Fruit fly (Drosophila melanogaster) S2 (cell line): ENCODE data around the gene CG1113.

Experiments
- CG8478 ChIP-seq: fragments of >200 bp; optimal IDR thresholded peaks from 2 replicates; lab custom pipeline; 2018
- CTCF ChIP-seq, 2 experiments: fragments of >200 bp; optimal IDR thresholded peaks; 2 replicates each; lab custom pipeline; 2018

CG1113 gene

DNA sequence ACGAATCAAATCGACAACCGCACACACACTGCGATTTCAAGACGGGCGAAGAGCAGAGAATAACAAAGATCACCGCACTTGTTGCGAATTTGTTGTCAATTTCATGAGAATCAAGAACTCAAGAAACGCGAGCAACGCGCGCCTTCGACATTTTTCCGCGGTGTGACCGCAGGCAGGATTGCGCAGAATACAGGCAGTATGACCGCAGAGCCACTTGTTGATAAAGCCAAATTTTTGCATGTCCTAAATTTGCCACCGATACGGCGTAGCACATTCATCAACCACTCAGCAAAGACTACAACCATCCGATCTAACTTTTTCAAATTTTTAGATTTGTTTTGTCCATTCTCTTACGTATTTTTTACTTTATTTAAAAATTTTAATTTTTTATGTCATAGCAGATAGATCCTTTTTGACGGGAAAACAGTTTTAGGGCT is 35.7 kb upstream of the CG1113 start, which contains the start of gene cno:
Gene cno (minus strand): TSS at position 179 of the 437 bp plus-strand sequence.
- TF ChIP-seq CTCF (optimal IDR thresholded peaks at IDR 0.05; lab: Kevin White, UChicago) (peak; percentile 53 to 66), CG8478 (lab: Kevin White, UChicago) (no peak)

DNA sequence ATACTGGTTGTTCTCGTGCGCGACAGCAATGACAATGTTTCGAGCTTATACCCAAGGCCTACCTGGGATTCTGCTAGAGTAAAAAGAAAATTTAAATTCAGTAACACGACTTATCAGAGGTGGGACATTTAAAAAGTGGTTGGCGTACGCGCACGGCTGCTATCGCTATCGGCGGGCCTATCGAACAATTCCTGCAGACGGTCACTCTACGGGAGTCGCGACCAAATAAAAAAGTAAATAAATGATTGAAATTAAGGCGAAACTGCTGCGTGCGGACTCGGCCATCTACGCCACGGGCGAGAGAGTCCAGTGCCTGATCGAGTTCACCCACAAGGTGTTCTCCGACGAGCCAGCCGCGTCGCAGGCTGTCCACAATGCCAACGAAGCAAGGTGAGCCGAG is 33.5 kb upstream of the CG1113 start, which contains the start of the genes Prosbeta2R2 and CG1116:
Gene Prosbeta2R2 (minus strand): TSS at position 63 of the 400 bp plus-strand sequence.
Gene CG1116 (plus strand): TSS at position 192 of the 400 bp plus-strand sequence.
- TF ChIP-seq CG8478 (lab: Kevin White, UChicago) (no peak), CTCF (optimal IDR thresholded peaks at IDR 0.05; lab: Kevin White, UChicago) (no peak)

DNA sequence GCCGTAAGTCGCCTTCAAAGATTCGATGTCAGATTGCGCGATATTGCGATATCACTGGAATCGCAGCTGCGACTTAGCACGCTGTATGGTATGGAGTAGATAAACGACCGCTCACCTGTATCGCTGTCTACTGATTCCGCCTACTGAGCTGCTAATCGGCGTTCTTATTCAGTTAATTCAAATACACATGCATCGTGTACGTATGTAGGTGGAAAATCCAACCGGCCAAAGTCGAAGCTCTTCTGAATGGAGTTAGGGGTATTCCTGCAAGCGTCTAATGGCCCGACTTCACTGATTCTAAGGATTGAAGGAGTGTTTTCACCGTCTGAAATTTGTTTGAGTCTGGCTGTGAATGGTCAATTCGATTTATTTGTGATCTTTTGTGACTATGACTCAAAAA is 29.8 kb upstream of the CG1113 start, which contains the start of gene CG2604:
Gene CG2604 (minus strand): TSS at position 231 of the 400 bp plus-strand sequence.
- no peak for TF ChIP-seq CG8478 (lab: Kevin White, UChicago)
- no peak for TF ChIP-seq CTCF (optimal IDR thresholded peaks at IDR 0.05; lab: Kevin White, UChicago)

DNA sequence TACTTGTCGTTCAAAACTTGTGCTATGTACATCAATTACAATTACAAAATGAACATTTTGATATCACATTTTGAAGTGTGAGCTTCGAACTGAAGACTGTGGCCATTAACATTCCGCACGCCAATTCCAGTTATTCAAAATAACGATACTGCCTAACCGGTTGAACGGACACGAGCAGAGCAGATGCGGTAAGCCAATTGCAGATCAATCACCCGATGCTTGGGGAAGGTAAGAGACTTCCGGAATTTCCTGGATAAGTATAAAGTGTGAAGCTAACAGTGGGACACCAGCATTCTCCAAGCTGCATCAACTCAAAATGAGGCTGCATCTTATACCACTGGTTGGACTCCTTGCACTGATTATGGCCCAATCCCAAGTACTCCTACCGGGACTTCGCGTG is 29.1 kb upstream of the CG1113 start, which contains the start of gene CG14664:
Gene CG14664 (plus strand): TSS at position 301 of the 400 bp plus-strand sequence.
- TF ChIP-seq CG8478 (lab: Kevin White, UChicago), result no peak
- TF ChIP-seq CTCF (optimal IDR thresholded peaks at IDR 0.05; lab: Kevin White, UChicago), result no peak

DNA sequence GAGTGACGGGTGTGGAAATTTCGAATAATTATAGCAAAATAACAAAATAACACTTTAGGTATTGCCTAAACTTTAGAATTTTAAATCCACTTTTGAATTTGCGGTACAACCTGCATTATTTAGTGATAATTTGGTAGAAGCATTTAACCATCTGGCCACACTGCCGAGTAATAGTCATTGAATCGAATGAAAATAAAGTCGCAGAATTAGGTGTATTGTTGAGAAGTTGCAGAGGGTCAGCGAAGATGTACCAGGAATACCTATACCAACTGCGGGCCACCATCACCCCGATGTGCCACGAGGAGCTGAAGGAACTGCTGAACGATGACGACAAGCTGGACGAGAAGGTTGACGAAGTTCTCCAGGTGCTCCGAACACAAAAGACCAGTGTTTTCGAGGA is 26.9 kb upstream of the CG1113 start, which contains the start of gene Vps37B:
Gene Vps37B (plus strand): TSS at position 134 of the 400 bp plus-strand sequence.
- TF ChIP-seq CTCF (optimal IDR thresholded peaks at IDR 0.05; lab: Kevin White, UChicago) (no peak), CG8478 (lab: Kevin White, UChicago) (no peak)

DNA sequence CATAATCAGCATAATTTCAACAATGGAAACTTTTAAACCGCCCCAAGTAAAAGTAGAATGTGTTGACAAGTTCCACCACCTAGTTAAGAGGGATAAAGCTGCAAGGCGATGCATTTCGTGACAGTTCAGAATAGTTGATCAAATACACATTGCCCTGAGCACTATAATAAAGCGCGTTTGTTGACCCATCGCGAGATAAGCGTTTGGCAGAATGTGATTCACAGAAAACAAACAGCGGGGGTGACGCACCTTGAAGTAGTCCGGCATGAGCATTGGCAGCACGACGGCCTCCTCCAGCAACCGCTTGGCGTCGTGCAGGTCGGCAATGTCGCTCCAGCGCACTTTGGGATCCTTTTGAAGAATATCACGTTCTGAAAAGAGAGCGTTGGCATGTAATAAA is 23.5 kb upstream of the CG1113 start:
- TF ChIP-seq CTCF (optimal IDR thresholded peaks at IDR 0.05; lab: Kevin White, UChicago), result no peak
- no peak for TF ChIP-seq CG8478 (lab: Kevin White, UChicago)

DNA sequence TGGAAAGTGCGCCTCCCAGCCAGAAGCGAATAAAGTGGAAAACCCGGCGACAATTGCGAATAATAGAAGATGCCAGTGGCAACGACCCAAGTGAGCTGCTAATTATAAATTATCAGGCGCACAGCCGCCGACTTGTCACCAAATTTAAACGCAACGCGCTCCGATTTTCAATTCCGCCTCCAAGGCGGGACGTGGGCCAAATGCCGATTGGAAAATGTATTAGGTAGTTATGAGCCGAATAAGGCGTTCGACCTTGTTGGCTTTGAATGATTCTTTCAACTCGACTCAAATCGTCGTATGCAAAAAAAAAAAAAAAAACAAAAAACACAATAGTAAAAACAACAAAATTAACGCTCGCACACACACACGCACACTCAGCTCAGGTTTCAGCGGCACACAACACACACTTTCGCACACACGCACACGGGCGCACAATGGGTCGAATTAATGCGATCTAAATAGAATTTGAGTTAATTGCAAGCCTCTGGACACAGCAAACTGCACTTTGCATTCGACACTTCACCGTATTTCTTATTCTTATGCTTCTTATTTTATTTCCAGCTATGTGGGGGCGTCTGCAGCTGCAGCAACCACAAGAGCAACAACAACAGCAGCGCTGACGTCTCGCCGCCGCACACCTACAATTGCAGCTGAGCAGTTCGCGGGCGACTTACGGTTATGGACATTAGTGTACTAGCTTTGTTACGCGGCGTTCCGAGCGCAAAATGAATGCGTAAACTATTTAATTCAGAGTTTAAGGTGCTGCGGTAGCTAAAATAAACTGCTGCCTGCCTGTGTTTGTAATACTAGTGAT is 21.4 kb upstream of the CG1113 start:
- no peak for TF ChIP-seq CTCF (optimal IDR thresholded peaks at IDR 0.05; lab: Kevin White, UChicago)

DNA sequence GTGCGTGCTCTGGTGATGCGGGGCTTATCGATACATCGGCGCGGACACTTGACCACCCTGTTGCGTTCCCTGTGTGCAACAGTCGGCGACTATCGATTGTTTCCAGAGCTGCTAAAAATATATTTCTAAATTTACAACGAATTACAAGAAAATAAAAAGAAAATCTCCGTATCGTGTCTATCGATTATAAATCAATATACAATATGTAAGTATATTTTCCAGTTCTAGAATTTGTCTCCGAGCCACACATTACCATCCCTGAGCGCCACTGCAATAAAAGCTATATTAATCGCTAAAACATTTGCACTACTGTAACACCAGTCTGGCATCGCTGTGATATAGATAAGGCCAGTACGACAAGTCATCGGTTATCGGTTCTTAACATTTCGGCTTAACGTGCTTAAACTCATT is 20.8 kb upstream of the CG1113 start, which contains the start of the genes Kat60 and Mms19:
Gene Kat60 (minus strand): TSS at position 13 of the 411 bp plus-strand sequence.
Gene Mms19 (plus strand): TSS at position 347 of the 411 bp plus-strand sequence.
- peak in 1 of 2 experiments; percentile 2 for TF ChIP-seq CTCF (optimal IDR thresholded peaks at IDR 0.05; lab: Kevin White, UChicago)
- TF ChIP-seq CG8478 (lab: Kevin White, UChicago), result no peak

DNA sequence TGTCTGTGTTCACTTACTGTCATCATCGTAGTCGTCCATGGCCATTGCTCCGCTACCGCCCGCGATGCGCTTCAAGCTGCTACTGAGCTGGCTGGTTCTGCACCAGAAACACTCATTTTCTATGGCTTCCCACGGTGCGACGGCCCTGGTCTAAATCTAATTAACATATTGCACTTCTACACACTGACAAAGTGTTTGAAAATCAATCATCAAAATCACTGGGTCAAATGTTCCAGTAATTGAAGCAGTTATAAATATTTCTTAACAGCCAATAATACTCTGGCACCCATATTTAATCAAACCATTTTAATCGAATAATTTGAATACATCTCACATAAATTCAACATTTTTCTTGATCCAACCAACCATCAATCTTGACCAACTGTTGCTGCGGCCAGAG is 15.7 kb upstream of the CG1113 start, which contains the start of gene rtp:
Gene rtp (minus strand): TSS at position 101 of the 400 bp plus-strand sequence.
- TF ChIP-seq CTCF (optimal IDR thresholded peaks at IDR 0.05; lab: Kevin White, UChicago) (no peak), CG8478 (lab: Kevin White, UChicago) (no peak)

DNA sequence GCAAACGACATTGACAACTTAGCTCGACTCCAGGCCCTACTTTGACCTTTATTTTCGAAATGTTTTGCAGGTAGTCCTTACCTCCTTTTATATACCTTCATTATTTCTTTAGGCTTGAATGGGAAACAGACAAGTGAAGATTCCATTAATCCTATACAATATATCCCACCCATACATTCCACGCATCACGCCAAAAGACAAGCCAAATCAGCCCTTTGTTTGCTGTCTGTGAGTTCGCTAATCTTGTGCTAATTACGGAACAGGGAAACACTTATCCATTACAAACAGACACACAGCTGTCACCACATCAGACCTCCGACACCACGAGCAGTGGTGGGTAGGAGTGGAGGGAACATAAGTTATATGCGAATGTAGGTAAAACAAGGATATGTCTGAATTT is 12.2 kb upstream of the CG1113 start, which contains the start of gene CG33293:
Gene CG33293 (minus strand): TSS at position 15 of the 400 bp plus-strand sequence.
- TF ChIP-seq CTCF (optimal IDR thresholded peaks at IDR 0.05; lab: Kevin White, UChicago), result no peak
- no peak for TF ChIP-seq CG8478 (lab: Kevin White, UChicago)

DNA sequence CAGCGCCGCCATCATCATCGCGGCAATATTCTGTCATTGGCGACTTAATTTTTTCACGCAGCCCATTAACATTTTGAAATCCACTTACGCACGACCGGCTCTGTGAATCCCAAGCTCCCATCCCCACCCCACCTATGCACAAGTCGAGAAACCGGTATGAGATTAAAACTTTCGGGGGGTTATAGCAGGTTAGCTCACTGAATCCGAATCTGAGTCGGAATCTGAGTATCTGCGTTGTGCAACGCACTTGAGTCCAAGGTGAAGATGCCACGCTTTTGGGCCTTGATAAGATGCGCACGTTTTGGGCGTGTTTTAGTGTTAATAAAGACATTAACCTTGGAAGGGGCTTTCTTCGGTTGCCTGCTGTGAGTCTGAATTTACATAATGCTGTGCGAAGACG is 6.0 kb upstream of the CG1113 start:
- no peak for TF ChIP-seq CTCF (optimal IDR thresholded peaks at IDR 0.05; lab: Kevin White, UChicago)
- no peak for TF ChIP-seq CG8478 (lab: Kevin White, UChicago)

DNA sequence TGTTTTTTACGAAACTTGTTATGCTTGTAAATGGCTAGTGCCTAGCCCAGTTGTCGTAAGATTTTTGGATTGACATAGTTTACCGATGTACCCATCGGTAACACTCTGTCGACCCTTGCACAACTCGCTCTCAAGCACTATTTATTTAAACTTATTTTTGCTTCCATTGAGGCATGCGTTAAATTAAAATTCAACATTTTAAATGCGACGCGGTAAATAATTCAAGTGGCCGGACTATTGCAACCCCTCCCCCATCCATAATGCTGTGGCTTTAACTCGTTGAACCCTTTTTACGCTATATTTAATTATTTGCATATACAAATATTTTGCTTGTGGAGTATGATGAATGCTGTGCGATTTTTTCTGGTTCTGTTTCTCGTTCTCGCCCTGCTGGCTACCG is 3.6 kb upstream of the CG1113 start:
- no peak for TF ChIP-seq CTCF (optimal IDR thresholded peaks at IDR 0.05; lab: Kevin White, UChicago)
- TF ChIP-seq CG8478 (lab: Kevin White, UChicago), result no peak

DNA sequence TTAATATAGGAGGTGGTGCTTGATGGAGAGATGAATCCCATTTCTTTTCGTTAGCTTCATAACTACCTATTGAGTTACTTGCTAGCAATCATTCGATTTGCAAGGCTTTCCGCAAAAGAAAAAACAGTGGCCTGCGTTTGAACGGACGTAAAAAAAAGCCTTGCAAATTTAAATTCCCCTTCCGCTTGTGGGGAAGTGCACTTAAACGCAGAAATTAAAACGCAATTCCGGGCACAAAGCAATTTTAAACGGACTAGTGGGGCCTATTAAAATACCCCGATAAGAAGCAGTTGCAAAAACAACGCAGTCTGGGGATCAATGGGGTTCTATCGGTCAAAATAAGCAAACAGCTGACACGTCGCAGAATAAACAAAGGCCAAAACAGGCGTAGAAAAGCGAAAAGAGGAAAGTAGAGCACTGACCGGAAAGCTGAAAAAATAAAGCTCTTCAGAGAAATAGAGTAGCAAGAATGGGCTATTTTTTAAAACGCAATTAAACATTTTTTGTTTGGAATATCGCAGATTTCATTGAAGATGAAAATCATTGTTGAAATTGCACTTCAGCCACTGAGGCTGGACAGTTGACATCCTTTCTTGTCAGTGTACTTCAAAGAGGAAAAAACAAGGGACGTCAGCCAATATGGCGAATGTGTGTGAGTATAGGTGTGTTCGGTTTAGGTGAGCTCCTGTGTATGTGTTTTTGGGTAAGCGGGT is 2.3 kb upstream of the CG1113 start:
- TF ChIP-seq CTCF (optimal IDR thresholded peaks at IDR 0.05; lab: Kevin White, UChicago), result no peak
- TF ChIP-seq CG8478 (lab: Kevin White, UChicago), result no peak

DNA sequence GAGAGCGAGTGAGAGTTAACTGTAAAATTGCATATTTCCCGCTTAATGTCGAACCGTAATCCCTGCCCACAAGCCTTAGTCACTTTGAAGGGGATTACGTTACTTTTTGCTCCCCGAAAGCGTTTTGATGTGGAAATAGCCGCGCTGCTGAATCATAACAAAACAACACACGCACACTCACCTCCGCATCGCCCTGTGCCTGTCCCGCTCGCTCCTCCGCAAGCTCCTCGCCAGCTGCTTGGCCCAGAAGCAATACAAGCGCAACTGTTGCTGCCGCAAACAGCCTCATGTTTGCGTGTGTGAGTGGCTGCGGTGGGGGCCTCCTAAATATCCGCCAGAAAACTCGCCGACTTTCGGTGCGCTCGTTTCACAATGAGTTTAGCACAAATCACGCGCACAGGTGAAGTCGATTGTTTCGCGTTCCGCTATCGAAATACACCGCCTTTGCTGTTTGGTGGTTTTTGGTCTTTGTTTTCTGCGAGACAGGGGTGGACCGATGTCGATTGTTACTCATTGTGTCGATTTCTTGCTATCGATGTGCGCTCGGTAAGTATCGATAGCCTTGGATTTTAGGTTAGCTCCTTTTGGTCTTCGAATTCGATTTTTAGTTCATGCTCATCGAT is 1.6 kb upstream of the CG1113 start, which contains the start of gene CtsF:
Gene CtsF (minus strand): TSS at position 503 of the 623 bp plus-strand sequence.
- TF ChIP-seq CTCF (optimal IDR thresholded peaks at IDR 0.05; lab: Kevin White, UChicago), result no peak
- no peak for TF ChIP-seq CG8478 (lab: Kevin White, UChicago)
